Fruit fly (Drosophila melanogaster): ENCODE measurements around the gene CG5890.

DNA sequence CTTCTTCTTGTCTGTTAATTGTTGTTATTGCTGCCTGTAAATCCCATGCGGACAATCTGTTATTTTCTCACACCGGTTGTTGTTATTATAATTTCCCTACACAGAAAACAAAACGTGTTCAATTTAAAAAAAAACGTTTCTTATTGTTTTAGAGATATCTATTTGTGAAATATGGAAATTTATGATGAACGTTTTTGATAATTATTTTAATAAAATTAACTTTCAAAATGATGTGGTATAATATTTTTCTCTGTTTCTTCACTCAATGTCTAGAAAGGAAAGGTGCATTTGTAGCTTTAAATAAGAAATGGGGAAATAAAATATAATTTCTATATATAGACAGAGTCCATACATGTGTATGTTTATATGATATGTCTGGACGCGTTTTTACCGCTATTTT, 28.3 kb downstream of the CG5890 start:
- TF ChIP-seq insv (optimal IDR thresholded peaks at IDR 0.05) = no peak
- TF ChIP-seq Myc (optimal IDR thresholded peaks at IDR 0.05) = no peak
